Worm (Caenorhabditis elegans) whole organism, midembryonic: ENCODE measurements around the gene nhr-134.

Experiments used
- T22C8.4 ChIP-seq: fragments of 200-800 bp; sonication (Bioruptor generic); IDR thresholded peaks from 2 replicates; pipeline ENCODE4 v1.3.6; 2022; ENCODE audit warnings: missing genetic modification characterization, missing compliant biosample characterization
- klf-2 ChIP-seq: fragments of 200-800 bp; sonication (Bioruptor generic); conservative IDR thresholded peaks from 2 replicates; pipeline ENCODE4 v1.3.6; 2022; ENCODE audit warnings: missing genetic modification reagents, missing genetic modification characterization, missing compliant biosample characterization
- med-1 ChIP-seq: sonication (generic microtip); optimal IDR thresholded peaks from 2 replicates; lab custom pipeline; 2017; ENCODE audit warnings: missing genetic modification characterization, mild to moderate bottlenecking, missing compliant biosample characterization, antibody characterized with exemption, missing genetic modification reagents; ENCODE audit not compliant: insufficient read depth
- ref-1 ChIP-seq: fragments of 200-800 bp; sonication (Bioruptor generic); conservative IDR thresholded peaks from 2 replicates; pipeline ENCODE4 v1.3.6; 2022; ENCODE audit warnings: missing genetic modification reagents, missing genetic modification characterization, missing compliant biosample characterization

ce11 chrV:2226903-2227302, 4.1 kb upstream of the nhr-134 start, which contains the start of gene nhr-18:
- TF ChIP-seq klf-2 (GFP tag; lab: Robert Waterston, UW) = no peak
- TF ChIP-seq T22C8.4 (GFP tag; lab: Robert Waterston, UW) = no peak
- TF ChIP-seq ref-1 = no peak
- no peak for TF ChIP-seq med-1 (GFP tag; lab: Kevin White, UChicago)
